Fruit fly (Drosophila melanogaster) whole organism, embryonic: ENCODE data around the gene prg.

ENCODE experiments used
- Abd-B ChIP-seq: fragments of 200-800 bp; sonication (Bioruptor generic); optimal IDR thresholded peaks from 2 replicates; lab custom pipeline; 2018; ENCODE audit warnings: missing biosample characterization, mild to moderate bottlenecking, missing genetic modification characterization, moderate library complexity
- CG10147 ChIP-seq: fragments of 200-800 bp; sonication (Bioruptor generic); optimal IDR thresholded peaks from 2 replicates; lab custom pipeline; 2019; ENCODE audit warnings: missing biosample characterization, mild to moderate bottlenecking, missing genetic modification characterization, moderate library complexity
- CG12219 ChIP-seq: fragments of 200-800 bp; sonication (Bioruptor generic); optimal IDR thresholded peaks from 3 replicates; lab custom pipeline; 2018; ENCODE audit warnings: missing biosample characterization, mild to moderate bottlenecking, missing genetic modification characterization
- CG15269 ChIP-seq: fragments of 200-800 bp; sonication (Bioruptor generic); optimal IDR thresholded peaks from 2 replicates; lab custom pipeline; 2018; ENCODE audit warnings: missing biosample characterization, mild to moderate bottlenecking, missing genetic modification characterization, moderate library complexity
- CG15479 ChIP-seq: fragments of 200-800 bp; sonication (Bioruptor generic); optimal IDR thresholded peaks from 3 replicates; lab custom pipeline; 2019; ENCODE audit warnings: missing biosample characterization, mild to moderate bottlenecking, missing genetic modification characterization, moderate library complexity
- CG1603 ChIP-seq: fragments of 200-800 bp; sonication (Bioruptor generic); optimal IDR thresholded peaks from 2 replicates; lab custom pipeline; 2019; ENCODE audit warnings: missing biosample characterization, mild to moderate bottlenecking, missing genetic modification characterization, moderate library complexity
- CG1647 ChIP-seq: fragments of 200-800 bp; sonication (Bioruptor generic); optimal IDR thresholded peaks from 3 replicates; lab custom pipeline; 2016; ENCODE audit warnings: missing biosample characterization, missing genetic modification characterization
- CG16815 ChIP-seq: fragments of 200-800 bp; sonication (Bioruptor generic); optimal IDR thresholded peaks from 3 replicates; lab custom pipeline; 2017; ENCODE audit warnings: missing biosample characterization, mild to moderate bottlenecking, missing genetic modification characterization
- CG16863 ChIP-seq: fragments of 200-800 bp; sonication (Bioruptor generic); optimal IDR thresholded peaks from 3 replicates; lab custom pipeline; 2016; ENCODE audit warnings: missing biosample characterization, missing genetic modification characterization
- CG17912 ChIP-seq: fragments of 200-800 bp; sonication (Bioruptor generic); optimal IDR thresholded peaks from 2 replicates; lab custom pipeline; 2018; ENCODE audit warnings: missing biosample characterization, mild to moderate bottlenecking, missing genetic modification characterization
- CG18262 ChIP-seq: fragments of 200-800 bp; optimal IDR thresholded peaks from 3 replicates; lab custom pipeline; 2019; ENCODE audit warnings: missing biosample characterization, mild to moderate bottlenecking, missing genetic modification characterization, moderate library complexity
- CG4360 ChIP-seq: fragments of 200-800 bp; sonication (Bioruptor generic); IDR thresholded peaks from 2 replicates; pipeline ENCODE4 v1.3.6; 2022; ENCODE audit warnings: missing biosample characterization, missing genetic modification characterization
- CG4707 ChIP-seq: fragments of 200-800 bp; sonication (Bioruptor generic); optimal IDR thresholded peaks from 2 replicates; lab custom pipeline; 2018; ENCODE audit warnings: missing biosample characterization, mild to moderate bottlenecking, missing genetic modification characterization, moderate library complexity
- CG7839 ChIP-seq: fragments of 200-800 bp; sonication (Bioruptor generic); optimal IDR thresholded peaks from 3 replicates; lab custom pipeline; 2018; ENCODE audit warnings: missing biosample characterization, mild to moderate bottlenecking, missing genetic modification characterization, moderate library complexity
- CG8765 ChIP-seq: fragments of 200-800 bp; sonication (Bioruptor generic); IDR thresholded peaks from 2 replicates; pipeline ENCODE4 v1.3.6; 2022; ENCODE audit warnings: missing biosample characterization, missing genetic modification characterization
- CG9437 ChIP-seq: fragments of 200-800 bp; sonication (Bioruptor generic); optimal IDR thresholded peaks from 2 replicates; lab custom pipeline; 2018; ENCODE audit warnings: missing biosample characterization, mild to moderate bottlenecking, missing genetic modification characterization
- D19B ChIP-seq: fragments of 200-800 bp; sonication (Bioruptor generic); optimal IDR thresholded peaks from 2 replicates; lab custom pipeline; 2017; ENCODE audit warnings: missing biosample characterization, mild to moderate bottlenecking, missing genetic modification characterization
- E2f2 ChIP-seq: fragments of 200-800 bp; sonication (Bioruptor generic); IDR thresholded peaks from 2 replicates; pipeline ENCODE4 v1.3.6; 2022; ENCODE audit warnings: missing biosample characterization, missing genetic modification characterization
- GATAe ChIP-seq: fragments of 200-800 bp; sonication (Bioruptor generic); conservative IDR thresholded peaks from 2 replicates; pipeline ENCODE4 v1.3.6; 2022; ENCODE audit warnings: missing biosample characterization, missing genetic modification characterization
- Hand ChIP-seq: fragments of 200-800 bp; sonication (Bioruptor generic); optimal IDR thresholded peaks from 2 replicates; lab custom pipeline; 2017; ENCODE audit warnings: mild to moderate bottlenecking, missing biosample characterization, missing genetic modification reagents, missing genetic modification characterization
- Kr ChIP-seq: fragments of 200-800 bp; sonication (Bioruptor generic); optimal IDR thresholded peaks from 2 replicates; lab custom pipeline; 2017; ENCODE audit warnings: missing biosample characterization, mild to moderate bottlenecking, missing genetic modification characterization
- Max ChIP-seq: fragments of 200-800 bp; sonication (Bioruptor generic); optimal IDR thresholded peaks from 2 replicates; lab custom pipeline; 2016; ENCODE audit warnings: missing biosample characterization, mild to moderate bottlenecking, missing genetic modification characterization
- Med ChIP-seq: fragments of 200-800 bp; sonication (Bioruptor generic); peaks from one replicate; lab custom pipeline; 2016; ENCODE audit warnings: missing biosample characterization, missing genetic modification characterization, mild to moderate bottlenecking, inconsistent platforms, moderate library complexity
- Meics ChIP-seq: fragments of 200-800 bp; sonication (Bioruptor generic); optimal IDR thresholded peaks from 2 replicates; lab custom pipeline; 2017; ENCODE audit warnings: missing biosample characterization, mild to moderate bottlenecking, missing genetic modification characterization
- Mes4 ChIP-seq: fragments of 200-800 bp; sonication (Bioruptor generic); optimal IDR thresholded peaks from 2 replicates; lab custom pipeline; 2016; ENCODE audit warnings: missing biosample characterization, missing genetic modification characterization
- Nf-YA ChIP-seq: fragments of 200-800 bp; sonication (Bioruptor generic); IDR thresholded peaks from 2 replicates; pipeline ENCODE4 v1.3.6; 2022; ENCODE audit warnings: missing biosample characterization, missing genetic modification characterization
- Pdp1 ChIP-seq, 2 experiments: fragments of 200-800 bp; sonication (Bioruptor generic); optimal IDR thresholded peaks; 3 replicates each; lab custom pipeline; 2016; ENCODE audit warnings: missing biosample characterization in 2 of 2, missing genetic modification characterization in 2 of 2, mild to moderate bottlenecking in 1 of 2, moderate library complexity in 1 of 2
- Sox100B ChIP-seq: fragments of 200-800 bp; sonication (Bioruptor generic); optimal IDR thresholded peaks from 3 replicates; lab custom pipeline; 2018; ENCODE audit warnings: missing biosample characterization, mild to moderate bottlenecking, missing genetic modification characterization
- Sry-δ ChIP-seq: fragments of 200-800 bp; sonication (Bioruptor generic); optimal IDR thresholded peaks from 2 replicates; lab custom pipeline; 2016; ENCODE audit warnings: missing biosample characterization, missing genetic modification characterization
- az2 ChIP-seq: fragments of 200-800 bp; sonication (Bioruptor generic); optimal IDR thresholded peaks from 3 replicates; lab custom pipeline; 2016; ENCODE audit warnings: missing biosample characterization, missing genetic modification characterization
- br ChIP-seq: fragments of >200 bp; optimal IDR thresholded peaks from 2 replicates; lab custom pipeline; 2017
- caup ChIP-seq: fragments of 200-800 bp; sonication (Bioruptor generic); optimal IDR thresholded peaks from 3 replicates; lab custom pipeline; 2017; ENCODE audit warnings: missing biosample characterization, mild to moderate bottlenecking, missing genetic modification characterization, moderate library complexity; ENCODE audit not compliant: severe bottlenecking
- dati ChIP-seq: fragments of 200-800 bp; sonication (Bioruptor generic); IDR thresholded peaks from 2 replicates; pipeline ENCODE4 v1.3.6; 2022; ENCODE audit warnings: missing biosample characterization, missing genetic modification characterization
- dimm ChIP-seq: fragments of 200-800 bp; sonication (Bioruptor generic); IDR thresholded peaks from 2 replicates; pipeline ENCODE4 v1.3.6; 2022; ENCODE audit warnings: missing biosample characterization, missing genetic modification characterization
- eve ChIP-seq, 2 experiments: fragments of >200 bp; optimal IDR thresholded peaks; 2 replicates each; lab custom pipeline; 2017; ENCODE audit warnings: missing biosample characterization in 2 of 2, missing genetic modification characterization in 2 of 2
- fru ChIP-seq: fragments of >200 bp; optimal IDR thresholded peaks from 2 replicates; lab custom pipeline; 2017
- gt ChIP-seq: fragments of 200-800 bp; sonication (Bioruptor generic); IDR thresholded peaks from 2 replicates; pipeline ENCODE4 v1.3.6; 2022; ENCODE audit warnings: missing biosample characterization, missing genetic modification characterization
- hkb ChIP-seq, 2 experiments: fragments of 200-800 bp in 1 of 2; fragments of >200 bp in 1 of 2; sonication (Bioruptor generic) in 1 of 2; IDR thresholded peaks in 1 of 2; optimal IDR thresholded peaks in 1 of 2; 2 replicates each; pipeline versions ENCODE4 v1.3.6 to Lab custom; 2017 to 2022; ENCODE audit warnings: missing biosample characterization in 1 of 2, missing genetic modification characterization in 1 of 2
- ind ChIP-seq: fragments of 200-800 bp; sonication (Bioruptor generic); optimal IDR thresholded peaks from 3 replicates; lab custom pipeline; 2016; ENCODE audit warnings: missing biosample characterization, missing genetic modification characterization
- ken ChIP-seq: fragments of 200-800 bp; sonication (Bioruptor generic); IDR thresholded peaks from 3 replicates; pipeline ENCODE4 v1.3.6; 2022; ENCODE audit warnings: missing biosample characterization, missing genetic modification characterization
- knrl ChIP-seq: fragments of 200-800 bp; sonication (Bioruptor generic); IDR thresholded peaks from 3 replicates; pipeline ENCODE4 v1.3.6; 2022; ENCODE audit warnings: missing biosample characterization, missing genetic modification characterization; ENCODE audit not compliant: partially characterized antibody
- lbe ChIP-seq: fragments of 200-800 bp; sonication (Bioruptor generic); optimal IDR thresholded peaks from 2 replicates; lab custom pipeline; 2016; ENCODE audit warnings: missing biosample characterization, mild to moderate bottlenecking, missing genetic modification characterization
- sens ChIP-seq: fragments of 200-800 bp; sonication (Bioruptor generic); peaks from one replicate; lab custom pipeline; 2016; ENCODE audit warnings: missing biosample characterization, missing genetic modification characterization
- slou ChIP-seq: fragments of 200-800 bp; sonication (Bioruptor generic); optimal IDR thresholded peaks from 3 replicates; lab custom pipeline; 2016; ENCODE audit warnings: missing biosample characterization, missing genetic modification characterization
- sqz ChIP-seq: fragments of 200-800 bp; sonication (Bioruptor generic); optimal IDR thresholded peaks from 3 replicates; lab custom pipeline; 2018; ENCODE audit warnings: missing biosample characterization, mild to moderate bottlenecking, missing genetic modification characterization
- tgo ChIP-seq: fragments of 200-800 bp; sonication (Bioruptor generic); IDR thresholded peaks from 3 replicates; pipeline ENCODE4 v1.3.6; 2022; ENCODE audit warnings: missing biosample characterization, missing genetic modification characterization
- vvl ChIP-seq: fragments of 200-800 bp; sonication (Bioruptor generic); IDR thresholded peaks from 2 replicates; pipeline ENCODE4 v1.3.6; 2022; ENCODE audit warnings: missing biosample characterization, missing genetic modification characterization
- zen2 ChIP-seq: fragments of 200-800 bp; sonication (Bioruptor generic); IDR thresholded peaks from 3 replicates; pipeline ENCODE4 v1.3.6; 2022; ENCODE audit warnings: missing biosample characterization, missing genetic modification characterization; ENCODE audit not compliant: partially characterized antibody

Gene prg

dm6 chr2L:8463144-8464106 lies 863 bp upstream of the prg start, which contains the start of gene Agpat2 (continued):
- TF ChIP-seq gt (GFP tag; lab: Robert Waterston, UW), result no peak
- TF ChIP-seq dati (GFP tag; lab: Robert Waterston, UW), result no peak
- peak; percentile 53 for TF ChIP-seq lbe (GFP tag; lab: Kevin White, UChicago)
- peak; percentile 86 for TF ChIP-seq slou (GFP tag; lab: Kevin White, UChicago)
- peak; percentile 74 for TF ChIP-seq CG12219 (GFP tag; lab: Kevin White, UChicago)
- peak; percentile 32 for TF ChIP-seq Sry-δ (GFP tag; lab: Kevin White, UChicago)
- TF ChIP-seq CG18262 (tag; lab: Kevin White, UChicago), result peak; percentile 88
- TF ChIP-seq Hand, result peak; percentile 89
- peak; percentile 76 for TF ChIP-seq CG1603 (tag; lab: Kevin White, UChicago)
- no peak for TF ChIP-seq CG17912
- TF ChIP-seq sqz, result peak; percentile 64
- peak; percentile 66 for TF ChIP-seq D19B
- TF ChIP-seq Max, result peak; percentile 79
- TF ChIP-seq CG1647 (GFP tag; lab: Kevin White, UChicago), result peak; percentile 69
- no peak for TF ChIP-seq CG15479 (GFP tag; lab: Kevin White, UChicago)
- TF ChIP-seq CG10147 (GFP tag; lab: Kevin White, UChicago), result peak; percentile 80
- TF ChIP-seq Sox100B (GFP tag; lab: Kevin White, UChicago), result peak; percentile 75
- TF ChIP-seq CG8765, result peak; percentile 8; the same call in 1 of the 2 replicates
- TF ChIP-seq eve (GFP tag; optimal IDR thresholded peaks at IDR 0.05; lab: Kevin White, UChicago), result peak in 1 of 2 experiments; percentile 95
- peak; percentile 61 for TF ChIP-seq CG9437
- TF ChIP-seq Kr (GFP tag; lab: Kevin White, UChicago), result no peak
- peak; percentile 31; the same call in 1 of the 2 replicates for TF ChIP-seq E2f2
- TF ChIP-seq CG4360 (GFP tag; lab: Robert Waterston, UW), result peak; percentile 87
- 0 out of 2 replicates have a peak, but pooled peaks have one; percentile 11 for TF ChIP-seq GATAe (GFP tag; lab: Robert Waterston, UW)
- peak; percentile 97 for TF ChIP-seq sens (GFP tag; lab: Kevin White, UChicago)
- TF ChIP-seq CG4707 (GFP tag; lab: Kevin White, UChicago), result peak; percentile 60
- peak; percentile 90 for TF ChIP-seq CG7839 (tag; lab: Kevin White, UChicago)
- TF ChIP-seq caup (GFP tag; lab: Kevin White, UChicago), result peak; percentile 81
- peak; percentile 85 for TF ChIP-seq Meics
- no peak for TF ChIP-seq hkb (optimal IDR thresholded peaks at IDR 0.05; lab: Kevin White, UChicago)
- TF ChIP-seq hkb (GFP tag; IDR thresholded peaks at IDR 0.05; lab: Robert Waterston, UW), result peak; percentile 81
- peak; percentile 81 for TF ChIP-seq ken
- no peak for TF ChIP-seq knrl (GFP tag; lab: Robert Waterston, UW)
- TF ChIP-seq Pdp1 (GFP tag; optimal IDR thresholded peaks at IDR 0.05; lab: Kevin White, UChicago), result peak; percentile 68 to 78
- peak; percentile 94 for TF ChIP-seq Med
- peak; percentile 71 for TF ChIP-seq Abd-B (GFP tag; lab: Kevin White, UChicago)
- peak; percentile 89 for TF ChIP-seq az2 (GFP tag; lab: Kevin White, UChicago)
- peak; percentile 61; the same call in 1 of the 2 replicates for TF ChIP-seq Nf-YA (GFP tag; lab: Robert Waterston, UW)
- peak; percentile 68 for TF ChIP-seq Mes4
- TF ChIP-seq tgo (GFP tag; lab: Robert Waterston, UW), result peak; percentile 80
- peak; percentile 87 for TF ChIP-seq CG15269 (tag; lab: Kevin White, UChicago)
- TF ChIP-seq CG16815, result peak; percentile 69
- no peak for TF ChIP-seq br (lab: Kevin White, UChicago)
- peak; percentile 80 for TF ChIP-seq CG16863
- TF ChIP-seq vvl, result peak; percentile 88
- TF ChIP-seq fru (lab: Kevin White, UChicago), result no peak
- 0 out of 2 replicates have a peak, but pooled peaks have one; percentile 37 for TF ChIP-seq dimm (GFP tag; lab: Robert Waterston, UW)
- TF ChIP-seq ind (GFP tag; lab: Kevin White, UChicago), result peak; percentile 86
- no peak for TF ChIP-seq zen2
